Fruit fly (Drosophila melanogaster) whole organism, embryonic: ENCODE data around the gene CG42716.

Source experiments
- Atf6 ChIP-seq: fragments of 200-800 bp; sonication (Bioruptor generic); IDR thresholded peaks from 2 replicates; pipeline ENCODE4 v1.3.6; 2022; ENCODE audit warnings: missing biosample characterization, missing genetic modification characterization
- B-H2 ChIP-seq: fragments of 200-800 bp; sonication (Bioruptor generic); optimal IDR thresholded peaks from 2 replicates; lab custom pipeline; 2018; ENCODE audit warnings: missing biosample characterization, mild to moderate bottlenecking, missing genetic modification characterization
- CG10366 ChIP-seq: fragments of 200-800 bp; sonication (Bioruptor generic); IDR thresholded peaks from 2 replicates; pipeline ENCODE4 v1.3.6; 2022; ENCODE audit warnings: missing biosample characterization, missing genetic modification characterization
- CG10431 ChIP-seq: fragments of 200-800 bp; sonication (Bioruptor generic); optimal IDR thresholded peaks from 3 replicates; lab custom pipeline; 2018; ENCODE audit warnings: missing biosample characterization, mild to moderate bottlenecking, missing genetic modification characterization
- CG11247 ChIP-seq: fragments of 200-800 bp; sonication (Bioruptor generic); IDR thresholded peaks from 2 replicates; pipeline ENCODE4 v1.3.6; 2022; ENCODE audit warnings: missing biosample characterization, missing genetic modification characterization
- CG12659 ChIP-seq: fragments of 200-800 bp; sonication (Bioruptor generic); optimal IDR thresholded peaks from 3 replicates; lab custom pipeline; 2017; ENCODE audit warnings: mild to moderate bottlenecking, missing biosample characterization, missing genetic modification reagents, missing genetic modification characterization
- CG12942 ChIP-seq: fragments of 200-800 bp; sonication (Bioruptor generic); optimal IDR thresholded peaks from 3 replicates; lab custom pipeline; 2016; ENCODE audit warnings: missing biosample characterization, missing genetic modification characterization
- CG17328 ChIP-seq: fragments of 200-800 bp; sonication (Bioruptor generic); IDR thresholded peaks from 2 replicates; pipeline ENCODE4 v1.3.6; 2022; ENCODE audit warnings: missing biosample characterization, missing genetic modification characterization
- CG2129 ChIP-seq: fragments of 200-800 bp; sonication (Bioruptor generic); IDR thresholded peaks from 2 replicates; pipeline ENCODE4 v1.3.6; 2022; ENCODE audit warnings: missing biosample characterization, missing genetic modification characterization; ENCODE audit not compliant: partially characterized antibody
- CG32772 ChIP-seq: fragments of 200-800 bp; sonication (Bioruptor generic); IDR thresholded peaks from 2 replicates; pipeline ENCODE4 v1.3.6; 2022; ENCODE audit warnings: missing biosample characterization, missing genetic modification characterization
- CG33213 ChIP-seq: fragments of 200-800 bp; sonication (Bioruptor generic); optimal IDR thresholded peaks from 3 replicates; lab custom pipeline; 2016; ENCODE audit warnings: missing biosample characterization, missing genetic modification characterization
- CG42726 ChIP-seq: fragments of 200-800 bp; sonication (Bioruptor generic); IDR thresholded peaks from 2 replicates; pipeline ENCODE4 v1.3.6; 2022; ENCODE audit warnings: missing biosample characterization, missing genetic modification characterization; ENCODE audit not compliant: partially characterized antibody
- CG4328 ChIP-seq: fragments of 200-800 bp; sonication (Bioruptor generic); optimal IDR thresholded peaks from 3 replicates; lab custom pipeline; 2017; ENCODE audit warnings: missing biosample characterization, missing genetic modification reagents, missing genetic modification characterization
- CG4404 ChIP-seq: fragments of 200-800 bp; sonication (Bioruptor generic); IDR thresholded peaks from 2 replicates; pipeline ENCODE4 v1.3.6; 2022; ENCODE audit warnings: missing biosample characterization, missing genetic modification characterization
- CG5953 ChIP-seq: fragments of 200-800 bp; sonication (Bioruptor generic); IDR thresholded peaks from 2 replicates; pipeline ENCODE4 v1.3.6; 2022; ENCODE audit warnings: missing biosample characterization, missing genetic modification characterization
- CG6791 ChIP-seq: fragments of 200-800 bp; sonication (Bioruptor generic); IDR thresholded peaks from 3 replicates; pipeline ENCODE4 v1.3.6; 2022; ENCODE audit warnings: missing biosample characterization, missing genetic modification characterization; ENCODE audit not compliant: partially characterized antibody
- CG8290 ChIP-seq, 3 experiments: fragments of 200-800 bp; sonication (Bioruptor generic); optimal IDR thresholded peaks; 2 replicates each; lab custom pipeline; 2016 to 2019; ENCODE audit warnings: missing biosample characterization in 3 of 3, missing genetic modification characterization in 3 of 3, mild to moderate bottlenecking in 2 of 3, moderate library complexity in 1 of 3
- CG9609 ChIP-seq: fragments of 200-800 bp; sonication (Bioruptor generic); optimal IDR thresholded peaks from 3 replicates; lab custom pipeline; 2016; ENCODE audit warnings: missing biosample characterization, missing genetic modification characterization
- CkIIα-i1 ChIP-seq: fragments of 200-800 bp; sonication (Bioruptor generic); IDR thresholded peaks from 2 replicates; pipeline ENCODE4 v1.3.6; 2022; ENCODE audit warnings: missing biosample characterization, missing genetic modification characterization
- D19B ChIP-seq: fragments of 200-800 bp; sonication (Bioruptor generic); optimal IDR thresholded peaks from 2 replicates; lab custom pipeline; 2017; ENCODE audit warnings: missing biosample characterization, mild to moderate bottlenecking, missing genetic modification characterization
- Hey ChIP-seq: fragments of 200-800 bp; sonication (Bioruptor generic); optimal IDR thresholded peaks from 3 replicates; lab custom pipeline; 2018; ENCODE audit warnings: missing biosample characterization, mild to moderate bottlenecking, missing genetic modification characterization
- Mrtf ChIP-seq: fragments of 200-800 bp; sonication (Bioruptor generic); IDR thresholded peaks from 3 replicates; pipeline ENCODE4 v1.3.6; 2022; ENCODE audit warnings: missing biosample characterization, missing genetic modification characterization
- Opbp ChIP-seq: fragments of 200-800 bp; sonication (Bioruptor generic); IDR thresholded peaks from 3 replicates; pipeline ENCODE4 v1.3.6; 2022; ENCODE audit warnings: missing biosample characterization, missing genetic modification characterization; ENCODE audit not compliant: partially characterized antibody
- Rfx ChIP-seq: fragments of 200-800 bp; sonication (Bioruptor generic); IDR thresholded peaks from 2 replicates; pipeline ENCODE4 v1.3.6; 2022; ENCODE audit warnings: missing biosample characterization, missing genetic modification characterization
- YL-1 ChIP-seq: fragments of 200-800 bp; sonication (Bioruptor generic); optimal IDR thresholded peaks from 3 replicates; lab custom pipeline; 2017; ENCODE audit warnings: missing biosample characterization, mild to moderate bottlenecking, missing genetic modification characterization
- ab ChIP-seq: fragments of 200-800 bp; sonication (Bioruptor generic); optimal IDR thresholded peaks from 2 replicates; lab custom pipeline; 2016; ENCODE audit warnings: missing biosample characterization, missing genetic modification characterization
- cato ChIP-seq: fragments of 200-800 bp; sonication (Bioruptor generic); optimal IDR thresholded peaks from 2 replicates; lab custom pipeline; 2016; ENCODE audit warnings: missing biosample characterization, missing genetic modification characterization, borderline replicate concordance
- caup ChIP-seq: fragments of 200-800 bp; sonication (Bioruptor generic); optimal IDR thresholded peaks from 3 replicates; lab custom pipeline; 2017; ENCODE audit warnings: missing biosample characterization, mild to moderate bottlenecking, missing genetic modification characterization, moderate library complexity; ENCODE audit not compliant: severe bottlenecking
- cwo ChIP-seq: fragments of 200-800 bp; sonication (Bioruptor generic); optimal IDR thresholded peaks from 3 replicates; lab custom pipeline; 2017; ENCODE audit warnings: missing biosample characterization, missing genetic modification characterization, mild to moderate bottlenecking, moderate library complexity, missing genetic modification reagents
- dimm ChIP-seq: fragments of 200-800 bp; sonication (Bioruptor generic); IDR thresholded peaks from 2 replicates; pipeline ENCODE4 v1.3.6; 2022; ENCODE audit warnings: missing biosample characterization, missing genetic modification characterization
- dmrt99B ChIP-seq: fragments of 200-800 bp; sonication (Bioruptor generic); optimal IDR thresholded peaks from 2 replicates; lab custom pipeline; 2018; ENCODE audit warnings: missing biosample characterization, mild to moderate bottlenecking, missing genetic modification characterization, moderate library complexity
- exex ChIP-seq: fragments of 200-800 bp; sonication (Bioruptor generic); optimal IDR thresholded peaks from 4 replicates; lab custom pipeline; 2018; ENCODE audit warnings: missing biosample characterization, mild to moderate bottlenecking, missing genetic modification characterization, moderate library complexity
- hkb ChIP-seq, 2 experiments: fragments of 200-800 bp in 1 of 2; fragments of >200 bp in 1 of 2; sonication (Bioruptor generic) in 1 of 2; IDR thresholded peaks in 1 of 2; optimal IDR thresholded peaks in 1 of 2; 2 replicates each; pipeline versions ENCODE4 v1.3.6 to Lab custom; 2017 to 2022; ENCODE audit warnings: missing biosample characterization in 1 of 2, missing genetic modification characterization in 1 of 2
- hth ChIP-seq: fragments of >200 bp; optimal IDR thresholded peaks from 2 replicates; lab custom pipeline; 2017; ENCODE audit warnings: inconsistent platforms
- kah ChIP-seq: fragments of 200-800 bp; sonication (Bioruptor generic); optimal IDR thresholded peaks from 2 replicates; lab custom pipeline; 2018; ENCODE audit warnings: missing biosample characterization, mild to moderate bottlenecking, missing genetic modification characterization
- pho ChIP-seq: fragments of 200-800 bp; sonication (Bioruptor generic); optimal IDR thresholded peaks from 2 replicates; lab custom pipeline; 2016; ENCODE audit warnings: missing biosample characterization, missing genetic modification characterization
- pnt ChIP-seq: fragments of 200-800 bp; sonication (Bioruptor generic); optimal IDR thresholded peaks from 3 replicates; lab custom pipeline; 2016; ENCODE audit warnings: missing biosample characterization, missing genetic modification characterization
- pzg ChIP-seq: fragments of 200-800 bp; sonication (Bioruptor generic); optimal IDR thresholded peaks from 3 replicates; lab custom pipeline; 2018; ENCODE audit warnings: missing biosample characterization, mild to moderate bottlenecking, missing genetic modification characterization, moderate library complexity
- rib ChIP-seq: fragments of 200-800 bp; sonication (Bioruptor generic); IDR thresholded peaks from 2 replicates; pipeline ENCODE4 v1.3.6; 2022; ENCODE audit warnings: missing biosample characterization, missing genetic modification characterization
- sc ChIP-seq, 3 experiments: fragments of >200 bp in 2 of 3; fragments of 200-800 bp in 1 of 3; sonication (Bioruptor generic) in 1 of 3; optimal IDR thresholded peaks; 2 replicates in 2 of 3; 3 replicates in 1 of 3; lab custom pipeline; 2017; ENCODE audit warnings: mild to moderate bottlenecking in 1 of 3, missing biosample characterization in 1 of 3, missing genetic modification characterization in 1 of 3, missing genetic modification reagents in 1 of 3
- sens ChIP-seq: fragments of 200-800 bp; sonication (Bioruptor generic); peaks from one replicate; lab custom pipeline; 2016; ENCODE audit warnings: missing biosample characterization, missing genetic modification characterization
- sna ChIP-seq: fragments of 200-800 bp; sonication (Bioruptor generic); IDR thresholded peaks from 2 replicates; pipeline ENCODE4 v1.3.6; 2022; ENCODE audit warnings: missing biosample characterization, missing genetic modification characterization; ENCODE audit not compliant: partially characterized antibody
- so ChIP-seq: fragments of 200-800 bp; sonication (Bioruptor generic); IDR thresholded peaks from 3 replicates; pipeline ENCODE4 v1.3.6; 2022; ENCODE audit warnings: missing biosample characterization, missing genetic modification characterization
- ssp ChIP-seq: fragments of 200-800 bp; sonication (Bioruptor generic); IDR thresholded peaks from 2 replicates; pipeline ENCODE4 v1.3.6; 2022; ENCODE audit warnings: missing biosample characterization, missing genetic modification characterization
- tll ChIP-seq, 2 experiments: fragments of 200-800 bp in 1 of 2; fragments of >200 bp in 1 of 2; sonication (Bioruptor generic) in 1 of 2; optimal IDR thresholded peaks; 2 replicates each; lab custom pipeline; 2017 to 2019; ENCODE audit warnings: missing biosample characterization in 2 of 2, missing genetic modification characterization in 2 of 2, mild to moderate bottlenecking in 1 of 2, moderate library complexity in 1 of 2
- usp ChIP-seq: fragments of >200 bp; optimal IDR thresholded peaks from 2 replicates; lab custom pipeline; 2017; ENCODE audit warnings: missing biosample characterization, missing genetic modification characterization
- vfl ChIP-seq: fragments of 200-800 bp; sonication (Bioruptor generic); optimal IDR thresholded peaks from 2 replicates; lab custom pipeline; 2016; ENCODE audit warnings: missing biosample characterization, missing genetic modification characterization
- wor ChIP-seq: fragments of 200-800 bp; sonication (Bioruptor generic); IDR thresholded peaks from 2 replicates; pipeline ENCODE4 v1.3.6; 2022; ENCODE audit warnings: missing biosample characterization, missing genetic modification characterization
- zen2 ChIP-seq: fragments of 200-800 bp; sonication (Bioruptor generic); IDR thresholded peaks from 3 replicates; pipeline ENCODE4 v1.3.6; 2022; ENCODE audit warnings: missing biosample characterization, missing genetic modification characterization; ENCODE audit not compliant: partially characterized antibody
- zfh2 ChIP-seq: fragments of 200-800 bp; sonication (Bioruptor generic); optimal IDR thresholded peaks from 2 replicates; lab custom pipeline; 2016; ENCODE audit warnings: missing biosample characterization, missing genetic modification characterization

The CG42716 gene

DNA sequence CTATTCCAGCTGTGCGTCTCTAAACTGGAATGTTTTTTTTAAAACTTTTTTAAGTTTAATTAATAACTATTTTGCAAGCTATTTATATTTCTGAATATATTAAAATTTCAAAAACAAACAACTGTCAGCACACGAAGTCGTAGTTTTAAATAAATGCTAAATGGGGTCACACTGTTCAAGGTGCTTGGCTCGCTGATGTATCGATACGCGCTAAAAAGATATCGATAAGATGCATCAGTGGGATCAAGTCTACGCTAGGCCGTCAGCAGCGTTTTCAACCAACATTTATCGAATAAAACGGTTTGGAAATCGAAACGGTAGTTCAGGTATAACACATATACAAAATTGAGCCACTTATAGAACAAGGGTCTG lies 17.3 kb downstream of the CG42716 start, which contains the start of gene Diap1 (continued):
- TF ChIP-seq CG10431 (GFP tag; lab: Kevin White, UChicago) (no peak), rib (no peak), pho (GFP tag; lab: Kevin White, UChicago) (no peak), dmrt99B (tag; lab: Kevin White, UChicago) (no peak), cato (no peak), tll (GFP tag; optimal IDR thresholded peaks at IDR 0.05; lab: Kevin White, UChicago) (no peak), Hey (tag; lab: Kevin White, UChicago) (no peak), pzg (GFP tag; lab: Kevin White, UChicago) (peak; percentile 99), kah (GFP tag; lab: Kevin White, UChicago) (no peak), vfl (GFP tag; lab: Kevin White, UChicago) (no peak), Mrtf (no peak), sens (GFP tag; lab: Kevin White, UChicago) (peak; percentile 87), CG33213 (peak; percentile 41), CG9609 (GFP tag; lab: Kevin White, UChicago) (no peak), B-H2 (GFP tag; lab: Kevin White, UChicago) (no peak), hth (lab: Kevin White, UChicago) (no peak), CG10366 (GFP tag; lab: Robert Waterston, UW) (no peak), D19B (GFP tag; lab: Kevin White, UChicago) (no peak), exex (tag; lab: Kevin White, UChicago) (no peak), dimm (no peak), caup (GFP tag; lab: Kevin White, UChicago) (no peak), zfh2 (GFP tag; lab: Kevin White, UChicago) (no peak), wor (GFP tag; lab: Robert Waterston, UW) (no peak), sc (optimal IDR thresholded peaks at IDR 0.05; lab: Kevin White, UChicago) (no peak), sc (GFP tag; optimal IDR thresholded peaks at IDR 0.05; lab: Kevin White, UChicago) (no peak), zen2 (GFP tag; lab: Robert Waterston, UW) (peak; percentile 91; the same call in 2 of the 3 replicates), Atf6 (GFP tag; lab: Robert Waterston, UW) (no peak), so (GFP tag; lab: Robert Waterston, UW) (no peak), ab (GFP tag; lab: Kevin White, UChicago) (no peak), CG12942 (no peak), CG4404 (GFP tag; lab: Robert Waterston, UW) (no peak), CG5953 (GFP tag; lab: Robert Waterston, UW) (no peak), hkb (optimal IDR thresholded peaks at IDR 0.05; lab: Kevin White, UChicago) (peak; percentile 52), hkb (GFP tag; IDR thresholded peaks at IDR 0.05; lab: Robert Waterston, UW) (no peak), Opbp (GFP tag; lab: Robert Waterston, UW) (peak; percentile 81; the same call in 2 of the 3 replicates), pnt (GFP tag; lab: Kevin White, UChicago) (no peak), CG4328 (GFP tag; lab: Kevin White, UChicago) (no peak), CG6791 (GFP tag; lab: Robert Waterston, UW) (peak; percentile 96), ssp (GFP tag; lab: Robert Waterston, UW) (no peak; the same call in none of the 2 replicates), CG32772 (GFP tag; lab: Robert Waterston, UW) (0 out of 2 replicates have a peak, but pooled peaks have one; percentile 1), cwo (GFP tag; lab: Kevin White, UChicago) (no peak), sna (GFP tag; lab: Robert Waterston, UW) (peak; percentile 91), CkIIα-i1 (no peak), CG17328 (no peak), usp (GFP tag; lab: Kevin White, UChicago) (no peak), YL-1 (GFP tag; lab: Kevin White, UChicago) (no peak), Rfx (GFP tag; lab: Robert Waterston, UW) (no peak), CG11247 (GFP tag; lab: Robert Waterston, UW) (no peak; the same call in 1 of the 2 replicates), CG2129 (peak; percentile 89), CG12659 (peak; percentile 18), CG8290 (GFP tag; optimal IDR thresholded peaks at IDR 0.05; lab: Kevin White, UChicago) (peak; percentile 72), CG8290 (tag; optimal IDR thresholded peaks at IDR 0.05; lab: Kevin White, UChicago) (peak in 1 of 2 experiments; percentile 59), CG42726 (GFP tag; lab: Robert Waterston, UW) (peak; percentile 91)
